Worm (Caenorhabditis elegans): ENCODE measurements around the gene Y49F6A.11.

Y49F6A.11 gene

DNA sequence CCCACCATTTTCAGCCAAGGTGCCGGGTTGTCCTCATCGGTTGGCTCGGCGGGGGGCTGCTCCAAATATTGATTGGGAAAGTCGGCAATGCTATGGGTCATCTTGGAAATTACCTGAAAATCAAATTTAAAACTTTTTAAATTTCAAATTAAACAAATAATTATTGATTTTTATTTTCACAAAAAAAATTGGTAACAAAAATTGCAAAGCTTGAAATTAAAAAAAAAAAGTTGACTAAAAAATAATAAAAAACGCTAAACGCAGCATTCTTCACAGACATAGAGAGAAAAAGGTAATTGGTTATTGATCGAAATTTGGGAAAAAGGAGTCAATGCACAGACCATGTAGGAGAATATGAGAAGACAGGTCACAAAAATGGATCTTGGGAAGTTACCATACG, at the start of gene Y49F6A.11:
TSS of gene Y49F6A.11 (minus strand) at position 101 of the 400 bp plus-strand sequence.
- TF ChIP-seq ceh-9 (tag; optimal IDR thresholded peaks at IDR 0.05) (no peak), C38D4.7 (GFP tag; optimal IDR thresholded peaks at IDR 0.05) (no peak), ceh-19 (GFP tag; optimal IDR thresholded peaks at IDR 0.05) (no peak)

DNA sequence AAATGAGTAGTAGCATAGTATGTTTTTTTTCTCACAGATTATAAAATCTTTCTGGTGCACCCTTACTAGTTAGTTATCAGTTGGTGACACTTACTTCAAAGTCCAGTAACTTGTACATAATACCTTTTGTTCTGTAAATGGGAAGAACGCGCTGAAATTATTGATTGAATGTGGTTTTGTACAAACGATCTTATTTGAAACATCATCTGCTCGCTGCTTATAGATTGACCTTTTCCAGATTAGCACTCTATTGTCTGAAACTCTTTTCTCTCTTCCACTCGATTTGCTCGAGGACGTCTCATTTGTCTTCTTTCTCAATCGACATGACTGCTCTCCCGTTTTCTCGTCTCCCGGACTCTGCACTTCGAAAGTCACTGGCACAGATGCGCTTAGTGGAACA, 48.5 kb upstream of the Y49F6A.11 start, which contains the start of gene fbxb-33:
TSS of gene fbxb-33 (plus strand) at position 301 of the 400 bp plus-strand sequence.
- TF ChIP-seq hlh-15 (tag; optimal IDR thresholded peaks at IDR 0.05): no peak
- TF ChIP-seq ceh-48 (tag; optimal IDR thresholded peaks at IDR 0.05): no peak
- no peak for TF ChIP-seq lin-11 (tag; optimal IDR thresholded peaks at IDR 0.05)

DNA sequence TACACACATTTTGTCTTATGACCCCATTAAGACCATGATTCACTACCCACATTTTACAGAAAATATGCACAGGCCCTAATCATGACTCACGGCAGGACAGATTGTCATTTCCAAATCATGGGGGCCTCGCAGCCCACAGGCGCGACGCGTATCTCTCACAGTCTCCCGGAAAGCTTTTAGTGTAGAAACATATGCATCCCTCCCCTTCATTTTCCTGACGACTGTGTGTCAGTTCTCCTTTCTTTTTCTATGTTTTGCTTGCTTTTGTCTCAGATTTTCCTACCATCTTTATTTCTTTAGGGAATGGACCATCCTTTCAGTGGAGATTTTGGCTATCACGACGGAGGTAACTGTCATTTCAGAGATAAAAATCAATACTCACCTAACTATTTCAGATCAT, 42.6 kb upstream of the Y49F6A.11 start, which contains the start of gene M151.1:
TSS of gene M151.1 (plus strand) at position 301 of the 400 bp plus-strand sequence.
- no peak for TF ChIP-seq nfya-1 (tag; optimal IDR thresholded peaks at IDR 0.05)
- TF ChIP-seq elt-4 (tag; optimal IDR thresholded peaks at IDR 0.05): no peak
- TF ChIP-seq ttx-3 (tag; optimal IDR thresholded peaks at IDR 0.05): no peak
- no peak for TF ChIP-seq C38D4.7 (GFP tag; optimal IDR thresholded peaks at IDR 0.05)
- no peak for TF ChIP-seq sox-2 (GFP tag; IDR thresholded peaks at IDR 0.05)

DNA sequence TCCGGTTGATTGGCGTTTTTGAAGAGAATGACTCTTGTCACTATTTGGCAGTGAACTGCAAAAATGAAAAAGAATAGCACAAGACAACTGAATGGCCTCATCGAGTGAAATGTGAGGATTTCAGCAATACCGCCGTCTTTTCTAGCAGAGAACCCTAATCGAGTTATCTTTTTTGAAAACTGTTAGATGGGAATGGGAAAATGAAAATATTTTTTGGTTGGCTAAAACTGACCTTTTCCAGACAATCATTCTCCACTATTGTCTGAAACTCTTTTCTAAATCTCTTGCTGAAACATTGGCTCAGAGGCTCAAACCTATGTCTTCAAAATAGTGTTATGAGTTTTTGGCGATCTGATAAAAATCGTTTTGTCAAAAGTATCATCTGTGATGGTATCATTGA, 41.6 kb upstream of the Y49F6A.11 start, which contains the start of gene M151.10:
TSS of gene M151.10 (minus strand) at position 101 of the 400 bp plus-strand sequence.
- TF ChIP-seq ceh-24 (tag; optimal IDR thresholded peaks at IDR 0.05) (no peak), F13H6.1 (tag; optimal IDR thresholded peaks at IDR 0.05) (no peak), tbx-7 (tag; optimal IDR thresholded peaks at IDR 0.05) (no peak)

DNA sequence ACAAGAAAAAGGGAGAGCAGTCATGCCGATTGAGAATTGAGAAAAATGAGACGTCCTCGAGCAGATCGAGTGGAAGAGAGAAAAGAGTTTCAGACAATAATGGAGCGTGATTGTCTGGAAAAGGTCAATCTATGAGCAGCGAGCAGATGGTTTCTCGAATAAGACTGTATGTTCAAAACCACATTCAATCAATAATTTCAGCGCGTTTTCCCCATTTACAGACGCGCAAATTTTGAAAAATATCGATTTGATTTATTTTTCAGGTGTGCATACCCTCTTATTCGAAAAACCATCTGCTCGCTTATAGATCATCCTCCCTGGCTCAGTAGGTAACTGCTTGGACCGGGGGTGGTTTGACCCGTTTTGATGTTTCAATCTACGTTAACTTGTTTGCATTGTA, 40.6 kb upstream of the Y49F6A.11 start, which contains the start of gene fbxb-31:
TSS of gene fbxb-31 (minus strand) at position 101 of the 400 bp plus-strand sequence.
- no peak for TF ChIP-seq ceh-2 (tag; optimal IDR thresholded peaks at IDR 0.05)
- TF ChIP-seq hlh-15 (tag; optimal IDR thresholded peaks at IDR 0.05): no peak
- no peak for TF ChIP-seq lin-11 (tag; optimal IDR thresholded peaks at IDR 0.05)
- no peak for TF ChIP-seq ceh-48 (tag; optimal IDR thresholded peaks at IDR 0.05)
- TF ChIP-seq K09A11.1 (tag; optimal IDR thresholded peaks at IDR 0.05; ENCODE audit: insufficient read depth): no peak
- no peak for TF ChIP-seq zip-5 (tag; optimal IDR thresholded peaks at IDR 0.05)
- TF ChIP-seq ceh-30 (tag; optimal IDR thresholded peaks at IDR 0.05): no peak
- TF ChIP-seq ceh-24 (tag; optimal IDR thresholded peaks at IDR 0.05): no peak
- TF ChIP-seq ceh-31 (tag; optimal IDR thresholded peaks at IDR 0.05): no peak
- no peak for TF ChIP-seq ref-2 (tag; optimal IDR thresholded peaks at IDR 0.05)
- no peak for TF ChIP-seq K02D7.2 (tag; optimal IDR thresholded peaks at IDR 0.05)
- TF ChIP-seq rnt-1 (tag; optimal IDR thresholded peaks at IDR 0.05): no peak
- TF ChIP-seq tbx-7 (tag; optimal IDR thresholded peaks at IDR 0.05): no peak
- no peak for TF ChIP-seq pax-1 (tag; optimal IDR thresholded peaks at IDR 0.05)
- TF ChIP-seq pha-2 (tag; optimal IDR thresholded peaks at IDR 0.05): no peak
- TF ChIP-seq ahr-1 (tag; optimal IDR thresholded peaks at IDR 0.05): no peak
- TF ChIP-seq pha-4 (tag; optimal IDR thresholded peaks at IDR 0.05): no peak
- TF ChIP-seq eyg-1 (tag; optimal IDR thresholded peaks at IDR 0.05): no peak
- TF ChIP-seq ceh-9 (tag; optimal IDR thresholded peaks at IDR 0.05): no peak
- TF ChIP-seq syd-9 (tag; optimal IDR thresholded peaks at IDR 0.05): no peak

DNA sequence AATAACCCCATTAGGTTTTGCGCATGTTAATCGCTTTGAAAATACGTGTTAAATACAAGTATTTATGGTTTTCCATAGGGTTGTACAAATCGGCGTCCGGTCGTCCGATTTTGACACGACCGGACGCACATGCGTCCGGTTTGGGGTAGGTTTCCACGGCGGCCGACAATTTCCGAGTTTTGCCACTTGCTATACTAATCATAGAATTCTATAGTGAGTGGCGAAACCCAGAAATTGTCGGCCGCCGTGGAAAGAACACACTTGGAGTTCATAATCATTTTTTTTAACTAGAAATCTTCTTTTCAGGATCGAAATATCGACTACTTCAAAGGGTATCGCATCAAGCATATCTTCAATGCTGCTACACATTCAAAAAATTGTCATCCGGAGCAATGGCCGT, 36.1 kb upstream of the Y49F6A.11 start:
- TF ChIP-seq ceh-48 (tag; optimal IDR thresholded peaks at IDR 0.05): no peak

DNA sequence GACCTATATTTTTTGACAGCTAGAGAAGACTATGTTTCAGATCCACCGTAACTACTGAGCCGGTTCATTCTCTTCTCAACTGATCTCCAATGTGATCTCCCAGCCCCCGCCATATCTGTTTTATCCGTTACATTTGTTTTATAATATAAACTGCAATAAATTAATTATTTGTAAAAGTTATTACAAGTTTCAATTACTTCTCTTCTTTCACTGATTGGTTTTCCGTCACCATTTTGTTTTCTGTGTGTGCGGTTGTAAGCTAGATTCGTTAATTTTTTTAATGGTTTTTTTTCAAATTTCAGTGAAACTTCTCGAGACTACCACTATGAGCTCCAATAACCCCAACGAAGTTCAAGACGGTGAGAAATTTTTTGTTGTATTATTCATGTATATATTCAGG, 32.2 kb upstream of the Y49F6A.11 start, which contains the start of gene M151.2:
TSS of gene M151.2 (plus strand) at position 301 of the 400 bp plus-strand sequence.
- TF ChIP-seq ceh-24 (tag; optimal IDR thresholded peaks at IDR 0.05): no peak
- no peak for TF ChIP-seq elt-2 (tag; optimal IDR thresholded peaks at IDR 0.05)
- no peak for TF ChIP-seq ceh-48 (tag; optimal IDR thresholded peaks at IDR 0.05)
- TF ChIP-seq ceh-22 (tag; optimal IDR thresholded peaks at IDR 0.05): no peak
- no peak for TF ChIP-seq dmd-4 (tag; optimal IDR thresholded peaks at IDR 0.05; ENCODE audit: borderline replicate concordance)
- no peak for TF ChIP-seq hlh-8 (tag; optimal IDR thresholded peaks at IDR 0.05)
- no peak for TF ChIP-seq ttx-3 (tag; optimal IDR thresholded peaks at IDR 0.05)
- TF ChIP-seq unc-42 (tag; optimal IDR thresholded peaks at IDR 0.05): no peak
- no peak for TF ChIP-seq dve-1 (tag; optimal IDR thresholded peaks at IDR 0.05)
- no peak for TF ChIP-seq C08G9.2 (tag; optimal IDR thresholded peaks at IDR 0.05)
- no peak for TF ChIP-seq madf-2 (tag; optimal IDR thresholded peaks at IDR 0.05)
- TF ChIP-seq che-1 (tag; optimal IDR thresholded peaks at IDR 0.05): no peak
- no peak for TF ChIP-seq ceh-31 (tag; optimal IDR thresholded peaks at IDR 0.05)
- no peak for TF ChIP-seq sdc-2 (tag; optimal IDR thresholded peaks at IDR 0.05)
- no peak for TF ChIP-seq ceh-19 (GFP tag; optimal IDR thresholded peaks at IDR 0.05)
- no peak for TF ChIP-seq rnt-1 (tag; optimal IDR thresholded peaks at IDR 0.05)
- TF ChIP-seq ets-4 (tag; optimal IDR thresholded peaks at IDR 0.05): no peak
- TF ChIP-seq npax-4 (tag; optimal IDR thresholded peaks at IDR 0.05): no peak

Data from whole organism, late embryonic.